Worm (Caenorhabditis elegans) whole organism, L3 larva: Measurements from ENCODE around the gene srh-100.

Source experiments
- ZK546.5 ChIP-seq: sonication (generic microtip); optimal IDR thresholded peaks from 2 replicates; lab custom pipeline; 2017; ENCODE audit warnings: missing biosample characterization, missing genetic modification characterization
- egl-5 ChIP-seq: fragments of 150-350 bp; optimal IDR thresholded peaks from 2 replicates; lab custom pipeline; 2017; ENCODE audit warnings: missing biosample characterization, missing genetic modification reagents, missing genetic modification characterization, inconsistent platforms
- elt-1 ChIP-seq: fragments of 150-350 bp; optimal IDR thresholded peaks from 2 replicates; lab custom pipeline; 2014; ENCODE audit warnings: missing biosample characterization, missing genetic modification characterization
- elt-3 ChIP-seq, 3 experiments: fragments of 150-350 bp in 1 of 3; sonication (generic microtip) in 2 of 3; optimal IDR thresholded peaks; 2 replicates in 2 of 3; 4 replicates in 1 of 3; lab custom pipeline; 2014 to 2017; ENCODE audit warnings: missing biosample characterization in 3 of 3, missing genetic modification characterization in 3 of 3
- lsy-12 ChIP-seq: sonication (generic microtip); optimal IDR thresholded peaks from 2 replicates; lab custom pipeline; 2016; ENCODE audit warnings: mild to moderate bottlenecking, missing genetic modification characterization, missing compliant biosample characterization
- mml-1 ChIP-seq: fragments of 150-350 bp; sonication (generic microtip); optimal IDR thresholded peaks from 3 replicates; lab custom pipeline; 2014; ENCODE audit warnings: missing biosample characterization, missing genetic modification characterization
- nfya-1 ChIP-seq: sonication (generic microtip); optimal IDR thresholded peaks from 2 replicates; lab custom pipeline; 2017; ENCODE audit warnings: missing genetic modification characterization, mild to moderate bottlenecking, missing compliant biosample characterization, antibody characterized with exemption, moderate library complexity; ENCODE audit not compliant: insufficient read depth
- nhr-12 ChIP-seq: fragments of 150-350 bp; optimal IDR thresholded peaks from 2 replicates; lab custom pipeline; 2014; ENCODE audit warnings: missing biosample characterization, missing genetic modification characterization
- nhr-23 ChIP-seq: fragments of 150-350 bp; optimal IDR thresholded peaks from 2 replicates; lab custom pipeline; 2014; ENCODE audit warnings: missing biosample characterization, missing genetic modification reagents, missing genetic modification characterization
- nhr-43 ChIP-seq: sonication (generic microtip); optimal IDR thresholded peaks from 2 replicates; lab custom pipeline; 2016; ENCODE audit warnings: mild to moderate bottlenecking, missing genetic modification characterization, missing compliant biosample characterization; ENCODE audit not compliant: poor library complexity, severe bottlenecking

srh-100 gene

DNA sequence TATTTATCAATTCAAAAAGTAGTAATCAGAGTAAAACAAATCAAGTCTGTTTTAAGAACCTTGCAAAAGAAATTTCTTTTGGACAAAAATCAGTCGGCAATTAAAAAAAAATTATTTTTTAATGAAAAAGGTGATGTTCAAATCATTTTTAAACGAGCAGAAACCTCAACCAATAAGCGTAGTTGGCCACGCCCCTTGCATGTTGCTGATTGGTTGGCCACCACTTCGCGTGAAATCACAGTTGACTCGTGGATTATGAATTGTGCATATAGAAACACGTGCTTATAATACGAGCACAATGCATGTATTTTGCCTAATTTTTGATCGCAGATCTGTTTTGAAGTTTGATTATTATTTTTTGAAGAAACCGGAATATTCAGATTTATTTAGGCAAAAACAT lies 49.3 kb downstream of the srh-100 start:
- peak; percentile 55 for TF ChIP-seq nfya-1 (tag; lab: Kevin White, UChicago)
- no peak for TF ChIP-seq lsy-12 (tag; lab: Kevin White, UChicago)

DNA sequence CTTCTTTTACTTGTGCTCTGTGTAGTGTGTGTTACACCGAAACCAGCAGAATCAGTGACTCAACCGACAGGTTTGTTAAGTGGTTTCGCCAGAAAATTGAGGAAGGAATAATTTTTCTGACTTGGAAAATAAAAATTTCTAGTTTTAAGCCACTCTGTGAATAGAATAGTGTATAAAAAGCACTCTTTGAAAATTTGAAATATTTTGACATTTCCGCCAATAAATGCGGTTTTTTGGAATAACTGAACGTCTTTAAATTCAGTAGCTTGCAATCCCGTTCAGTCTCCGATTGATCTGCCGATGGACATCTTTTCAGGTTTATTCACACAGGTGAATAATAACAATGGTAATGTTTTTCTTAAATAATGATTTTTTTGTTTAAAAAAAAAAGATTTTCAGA lies 50.0 kb downstream of the srh-100 start, which contains the start of gene F19B10.3:
F19B10.3 (plus strand) TSS at position 301 of the 400 bp plus-strand sequence.
- TF ChIP-seq elt-1 (tag; lab: Kevin White, UChicago): no peak
- no peak for TF ChIP-seq ZK546.5 (tag; lab: Kevin White, UChicago)

DNA sequence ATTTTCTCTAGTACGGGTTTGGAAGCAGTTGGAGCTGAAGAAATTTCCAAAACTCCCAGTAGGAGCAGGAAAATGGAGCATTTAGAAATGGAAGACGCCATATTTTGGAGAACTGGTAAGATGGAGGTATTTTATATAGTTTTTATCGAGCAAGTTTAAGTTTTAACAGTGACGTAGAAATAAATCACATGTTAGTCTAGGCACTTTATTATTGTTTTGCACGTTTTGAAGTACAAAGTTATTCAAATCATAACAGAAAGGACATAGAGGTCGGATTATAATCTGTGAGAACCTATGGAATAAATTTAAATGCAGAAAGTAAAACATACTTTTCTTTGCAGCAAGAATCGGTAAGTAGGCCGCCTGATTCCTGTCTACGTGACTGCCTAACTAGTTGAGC lies 50.7 kb downstream of the srh-100 start, which contains the start of gene F19B10.6:
F19B10.6 (minus strand) TSS at position 101 of the 400 bp plus-strand sequence.
- TF ChIP-seq elt-3 (tag; optimal IDR thresholded peaks at IDR 0.05; lab: Kevin White, UChicago): no peak
- no peak for TF ChIP-seq nhr-43
- no peak for TF ChIP-seq nhr-12
- TF ChIP-seq nhr-23 (tag; lab: Kevin White, UChicago): no peak
- no peak for TF ChIP-seq egl-5 (tag; lab: Kevin White, UChicago)
- no peak for TF ChIP-seq mml-1 (tag; lab: Kevin White, UChicago)
